Worm (Caenorhabditis elegans): ENCODE data around the gene srh-8.

DNA sequence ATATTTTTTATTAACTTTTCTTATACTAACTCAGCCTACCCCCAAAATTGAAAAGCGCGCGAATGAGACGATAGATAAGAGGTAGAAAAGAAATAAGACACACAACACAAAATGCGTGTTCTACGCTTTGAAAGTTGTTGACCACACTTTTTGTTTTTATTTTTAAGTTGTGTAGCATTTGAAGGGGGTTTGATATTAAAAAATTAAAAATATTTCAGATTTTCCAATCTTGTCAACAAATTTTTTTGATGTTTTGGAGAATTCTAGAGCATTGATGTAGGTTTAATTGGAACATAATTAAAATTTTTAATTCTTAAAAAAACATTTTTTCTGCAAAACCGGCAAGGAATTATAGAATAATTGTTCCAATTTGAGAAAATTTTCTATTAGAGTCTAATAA, 44.1 kb upstream of the srh-8 start, which contains the start of gene cyp-34A6:
- TF ChIP-seq jun-1 (tag; optimal IDR thresholded peaks at IDR 0.05) (no peak), nhr-76 (tag; optimal IDR thresholded peaks at IDR 0.05) (no peak), egl-27 (tag; optimal IDR thresholded peaks at IDR 0.05) (no peak), elt-1 (tag; optimal IDR thresholded peaks at IDR 0.05) (no peak), zag-1 (tag; optimal IDR thresholded peaks at IDR 0.05) (no peak), fos-1 (tag; optimal IDR thresholded peaks at IDR 0.05) (no peak), lin-15B (tag; optimal IDR thresholded peaks at IDR 0.05) (no peak)
